Fruit fly (Drosophila melanogaster) S2 (cell line): ENCODE measurements around the gene gkt.

Experiments
- CG8478 ChIP-seq: fragments of >200 bp; optimal IDR thresholded peaks from 2 replicates; lab custom pipeline; 2018
- CTCF ChIP-seq, 2 experiments: fragments of >200 bp; optimal IDR thresholded peaks; 2 replicates each; lab custom pipeline; 2018

DNA sequence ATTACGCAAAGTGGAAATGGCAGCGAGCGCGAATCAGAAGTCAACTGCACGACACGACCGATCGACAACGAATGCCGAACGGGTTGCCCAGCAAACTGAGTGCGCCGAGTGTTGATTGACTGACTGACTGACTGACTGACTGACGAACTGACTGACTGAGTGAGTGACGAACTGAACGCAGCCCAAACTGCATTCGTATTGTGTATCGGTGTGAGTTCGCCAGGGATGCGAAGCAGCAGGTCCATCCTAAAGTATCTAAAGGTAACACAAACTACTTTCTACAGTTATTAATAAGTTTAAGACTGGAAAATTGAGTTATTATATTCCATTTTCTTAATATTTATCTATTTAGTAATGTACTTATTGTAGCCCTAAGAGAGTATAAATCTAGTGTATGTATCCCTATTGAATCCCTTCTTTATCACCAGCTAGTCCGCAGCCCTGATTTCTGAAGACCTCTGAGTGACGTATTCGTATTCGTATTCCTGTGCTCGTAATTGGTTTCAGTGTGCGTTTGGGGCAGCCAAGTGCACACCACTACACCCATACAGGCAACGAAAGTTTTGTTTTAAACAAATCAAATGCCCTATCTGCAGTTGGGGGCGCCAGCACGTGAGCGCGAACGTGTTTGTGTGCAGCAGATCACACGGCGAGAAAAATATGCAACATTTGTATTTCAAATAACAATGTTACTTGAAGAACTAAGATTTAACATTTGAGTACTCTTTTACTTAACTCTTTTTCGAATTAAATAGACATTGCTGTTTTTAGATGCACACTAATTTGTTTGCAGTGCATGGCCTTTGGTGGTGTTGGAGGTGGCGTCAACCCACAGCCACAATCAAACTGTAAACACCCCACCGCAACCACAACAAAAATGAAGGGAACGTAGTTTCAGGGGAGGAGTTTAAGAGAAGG, 6.8 kb upstream of the gkt start:
- TF ChIP-seq CG8478 (lab: Kevin White, UChicago) (no peak), CTCF (optimal IDR thresholded peaks at IDR 0.05; lab: Kevin White, UChicago) (no peak)
